Worm (Caenorhabditis elegans): Measurements from ENCODE around the gene Y116A8C.40.
A peak's percentile ranks its signal among the peaks of the same experiment; 100 is the strongest.

Gene Y116A8C.40

ce11 chrIV:17110882-17111281 is 39.9 kb downstream of the Y116A8C.40 start, which contains the start of gene sfa-1:
sfa-1 (minus strand) TSS chrIV:17110982.
- no peak for TF ChIP-seq ref-1 (GFP tag; conservative IDR thresholded peaks at IDR 0.05)

ce11 chrIV:17109436-17109835 is 41.3 kb downstream of the Y116A8C.40 start:
- TF ChIP-seq tab-1 (GFP tag; IDR thresholded peaks at IDR 0.05) = no peak
- no peak for TF ChIP-seq ztf-23 (GFP tag; IDR thresholded peaks at IDR 0.05)
- no peak for TF ChIP-seq ztf-29 (GFP tag; IDR thresholded peaks at IDR 0.05)
- TF ChIP-seq med-1 (GFP tag; optimal IDR thresholded peaks at IDR 0.05; ENCODE audit: insufficient read depth) = no peak
- TF ChIP-seq flt-1 (GFP tag; IDR thresholded peaks at IDR 0.05) = no peak
- no peak for TF ChIP-seq T22C8.4 (GFP tag; IDR thresholded peaks at IDR 0.05)
- TF ChIP-seq ref-1 (GFP tag; conservative IDR thresholded peaks at IDR 0.05) = no peak
- TF ChIP-seq klf-2 (GFP tag; conservative IDR thresholded peaks at IDR 0.05) = no peak
- TF ChIP-seq cog-1 (tag; optimal IDR thresholded peaks at IDR 0.05) = no peak

ce11 chrIV:17108805-17109204 is 42.0 kb downstream of the Y116A8C.40 start:
- TF ChIP-seq cog-1 (tag; optimal IDR thresholded peaks at IDR 0.05) (no peak), ztf-23 (GFP tag; IDR thresholded peaks at IDR 0.05) (no peak), ztf-29 (GFP tag; IDR thresholded peaks at IDR 0.05) (no peak), flt-1 (GFP tag; IDR thresholded peaks at IDR 0.05) (no peak), med-1 (GFP tag; optimal IDR thresholded peaks at IDR 0.05; ENCODE audit: insufficient read depth) (no peak), tab-1 (GFP tag; IDR thresholded peaks at IDR 0.05) (no peak), ref-1 (GFP tag; conservative IDR thresholded peaks at IDR 0.05) (no peak), klf-2 (GFP tag; conservative IDR thresholded peaks at IDR 0.05) (no peak), T22C8.4 (GFP tag; IDR thresholded peaks at IDR 0.05) (no peak)

- TF ChIP-seq tab-1 (GFP tag; IDR thresholded peaks at IDR 0.05) = no peak
- TF ChIP-seq ztf-29 (GFP tag; IDR thresholded peaks at IDR 0.05) = no peak
- TF ChIP-seq ref-1 (GFP tag; conservative IDR thresholded peaks at IDR 0.05) = no peak
- TF ChIP-seq cog-1 (tag; optimal IDR thresholded peaks at IDR 0.05) = no peak
- TF ChIP-seq flt-1 (GFP tag; IDR thresholded peaks at IDR 0.05) = peak; percentile 78
- 0 out of 2 replicates have a peak, but pooled peaks have one; percentile 51 for TF ChIP-seq klf-2 (GFP tag; conservative IDR thresholded peaks at IDR 0.05)
- 0 out of 2 replicates have a peak, but pooled peaks have one; percentile 33 for TF ChIP-seq ztf-23 (GFP tag; IDR thresholded peaks at IDR 0.05)
- peak; percentile 39; the same call in 1 of the 2 replicates for TF ChIP-seq T22C8.4 (GFP tag; IDR thresholded peaks at IDR 0.05)
These were observed 42.6 kb downstream of the Y116A8C.40 start for ce11 chrIV:17108200-17108599.

- TF ChIP-seq med-1 (GFP tag; optimal IDR thresholded peaks at IDR 0.05; ENCODE audit: insufficient read depth) = no peak
- no peak for TF ChIP-seq T22C8.4 (GFP tag; IDR thresholded peaks at IDR 0.05)
- TF ChIP-seq klf-2 (GFP tag; conservative IDR thresholded peaks at IDR 0.05) = no peak
- no peak for TF ChIP-seq cog-1 (tag; optimal IDR thresholded peaks at IDR 0.05)
These were observed 45.2 kb downstream of the Y116A8C.40 start for ce11 chrIV:17105578-17105977.

- no peak for TF ChIP-seq klf-2 (GFP tag; conservative IDR thresholded peaks at IDR 0.05)
These were observed 46.5 kb downstream of the Y116A8C.40 start for ce11 chrIV:17104157-17104872.

ce11 chrIV:17103615-17104014 is 47.2 kb downstream of the Y116A8C.40 start, which contains the start of gene Y116A8C.30:
Y116A8C.30 (minus strand) TSS chrIV:17103715.
- TF ChIP-seq med-1 (GFP tag; optimal IDR thresholded peaks at IDR 0.05; ENCODE audit: insufficient read depth) (no peak), ztf-29 (GFP tag; IDR thresholded peaks at IDR 0.05) (no peak), cog-1 (tag; optimal IDR thresholded peaks at IDR 0.05) (no peak), flt-1 (GFP tag; IDR thresholded peaks at IDR 0.05) (no peak), ref-1 (GFP tag; conservative IDR thresholded peaks at IDR 0.05) (no peak), tab-1 (GFP tag; IDR thresholded peaks at IDR 0.05) (no peak), klf-2 (GFP tag; conservative IDR thresholded peaks at IDR 0.05) (no peak), ztf-23 (GFP tag; IDR thresholded peaks at IDR 0.05) (no peak), T22C8.4 (GFP tag; IDR thresholded peaks at IDR 0.05) (no peak)

- no peak for TF ChIP-seq ztf-23 (GFP tag; IDR thresholded peaks at IDR 0.05)
- no peak for TF ChIP-seq cog-1 (tag; optimal IDR thresholded peaks at IDR 0.05)
- no peak for TF ChIP-seq klf-2 (GFP tag; conservative IDR thresholded peaks at IDR 0.05)
- TF ChIP-seq tab-1 (GFP tag; IDR thresholded peaks at IDR 0.05) = no peak
- TF ChIP-seq flt-1 (GFP tag; IDR thresholded peaks at IDR 0.05) = no peak
- TF ChIP-seq ztf-29 (GFP tag; IDR thresholded peaks at IDR 0.05) = no peak
- no peak for TF ChIP-seq med-1 (GFP tag; optimal IDR thresholded peaks at IDR 0.05; ENCODE audit: insufficient read depth)
- no peak for TF ChIP-seq ref-1 (GFP tag; conservative IDR thresholded peaks at IDR 0.05)
- TF ChIP-seq T22C8.4 (GFP tag; IDR thresholded peaks at IDR 0.05) = no peak
These were observed 47.7 kb downstream of the Y116A8C.40 start for ce11 chrIV:17103116-17103515.

ce11 chrIV:17100628-17101338 is 50.0 kb downstream of the Y116A8C.40 start:
- TF ChIP-seq ztf-29 (GFP tag; IDR thresholded peaks at IDR 0.05) (no peak), klf-2 (GFP tag; conservative IDR thresholded peaks at IDR 0.05) (no peak), ztf-23 (GFP tag; IDR thresholded peaks at IDR 0.05) (no peak), cog-1 (tag; optimal IDR thresholded peaks at IDR 0.05) (no peak), T22C8.4 (GFP tag; IDR thresholded peaks at IDR 0.05) (no peak), flt-1 (GFP tag; IDR thresholded peaks at IDR 0.05) (no peak), tab-1 (GFP tag; IDR thresholded peaks at IDR 0.05) (no peak), med-1 (GFP tag; optimal IDR thresholded peaks at IDR 0.05; ENCODE audit: insufficient read depth) (no peak), ref-1 (GFP tag; conservative IDR thresholded peaks at IDR 0.05) (no peak)

- no peak for TF ChIP-seq ref-1 (GFP tag; conservative IDR thresholded peaks at IDR 0.05)
- no peak for TF ChIP-seq cog-1 (tag; optimal IDR thresholded peaks at IDR 0.05)
- no peak for TF ChIP-seq klf-2 (GFP tag; conservative IDR thresholded peaks at IDR 0.05)
- no peak for TF ChIP-seq tab-1 (GFP tag; IDR thresholded peaks at IDR 0.05)
- no peak for TF ChIP-seq T22C8.4 (GFP tag; IDR thresholded peaks at IDR 0.05)
- no peak for TF ChIP-seq ztf-29 (GFP tag; IDR thresholded peaks at IDR 0.05)
- TF ChIP-seq ztf-23 (GFP tag; IDR thresholded peaks at IDR 0.05) = no peak
- TF ChIP-seq flt-1 (GFP tag; IDR thresholded peaks at IDR 0.05) = no peak
- no peak for TF ChIP-seq med-1 (GFP tag; optimal IDR thresholded peaks at IDR 0.05; ENCODE audit: insufficient read depth)
These were observed 50.6 kb downstream of the Y116A8C.40 start, which contains the start of gene bca-2 for ce11 chrIV:17100148-17100547. bca-2 (minus strand) TSS chrIV:17100248.
